Fruit fly (Drosophila melanogaster) whole organism: ENCODE measurements around the gene Moca-cyp.

Experiments
- EcR ChIP-seq, 2 experiments: fragments of >200 bp; optimal IDR thresholded peaks; 2 replicates each; lab custom pipeline; 2017; ENCODE audit warnings: missing biosample characterization in 2 of 2, missing genetic modification characterization in 2 of 2, missing genetic modification reagents in 2 of 2
- psq ChIP-seq: fragments of >200 bp; optimal IDR thresholded peaks from 2 replicates; lab custom pipeline; 2017

dm6 chr3R:28331126-28331490 is 9.0 kb upstream of the Moca-cyp start:
- TF ChIP-seq psq (lab: Kevin White, UChicago) (no peak), EcR (GFP tag; optimal IDR thresholded peaks at IDR 0.05; lab: Kevin White, UChicago) (no peak)
